Worm (Caenorhabditis elegans) whole organism, young adult: ENCODE data around the gene srlf-9.

ENCODE experiments used
- T26A5.8 ChIP-seq: sonication (generic microtip); optimal IDR thresholded peaks from 2 replicates; lab custom pipeline; 2016; ENCODE audit warnings: missing genetic modification characterization, missing compliant biosample characterization
- hmg-1.2 ChIP-seq: fragments of 200-800 bp; sonication (Bioruptor generic); IDR thresholded peaks from 2 replicates; pipeline ENCODE4 v1.3.6; 2022; ENCODE audit warnings: missing genetic modification reagents, missing genetic modification characterization, missing compliant biosample characterization
- hsf-1 ChIP-seq: fragments of 200-800 bp; sonication (Bioruptor generic); IDR thresholded peaks from 2 replicates; pipeline ENCODE4 v1.3.6; 2022; ENCODE audit warnings: missing genetic modification reagents, missing genetic modification characterization, missing compliant biosample characterization

ce11 chrIII:13436843-13437242 is 35.3 kb upstream of the srlf-9 start, which contains the start of gene F45G2.9:
- no peak for TF ChIP-seq T26A5.8
- TF ChIP-seq hsf-1 (GFP tag; lab: Robert Waterston, UW): no peak
- no peak for TF ChIP-seq hmg-1.2
